Fruit fly (Drosophila melanogaster): ENCODE data around the gene chico.

The chico gene

dm6 chr2L:10237725-10238446, 9.0 kb downstream of the chico start, which contains the start of gene mthl15 (continued):
- TF ChIP-seq sisA (GFP tag; IDR thresholded peaks at IDR 0.05): no peak
- TF ChIP-seq fd64A (GFP tag; optimal IDR thresholded peaks at IDR 0.05): peak; percentile 51
- TF ChIP-seq CG34376 (GFP tag; optimal IDR thresholded peaks at IDR 0.05): peak; percentile 69
- TF ChIP-seq CG11695 (GFP tag; IDR thresholded peaks at IDR 0.05): peak; percentile 28; the same call in 1 of the 3 replicates
- TF ChIP-seq CG13424 (tag; optimal IDR thresholded peaks at IDR 0.05): peak; percentile 9
- TF ChIP-seq ac (GFP tag; optimal IDR thresholded peaks at IDR 0.05): peak; percentile 30
- peak in 1 of 2 experiments; percentile 62 for TF ChIP-seq eve (GFP tag; optimal IDR thresholded peaks at IDR 0.05)

- TF ChIP-seq Stat92E (GFP tag; optimal IDR thresholded peaks at IDR 0.05) (no peak), z (GFP tag; IDR thresholded peaks at IDR 0.05) (no peak), Hmx (GFP tag; optimal IDR thresholded peaks at IDR 0.05) (peak; percentile 11), CG17612 (GFP tag; IDR thresholded peaks at IDR 0.05) (no peak), sens (GFP tag) (peak; percentile 48), sens-2 (GFP tag; IDR thresholded peaks at IDR 0.05) (no peak), D19A (tag; optimal IDR thresholded peaks at IDR 0.05) (peak; percentile 62)
Measured at dm6 chr2L:10232827-10233226, 14.1 kb downstream of the chico start.

- TF ChIP-seq MESR4 (GFP tag; optimal IDR thresholded peaks at IDR 0.05): peak; percentile 68
- TF ChIP-seq hbn (GFP tag; IDR thresholded peaks at IDR 0.05; ENCODE audit: partially characterized antibody): peak; percentile 14; the same call in 1 of the 2 replicates
- TF ChIP-seq dm (GFP tag; optimal IDR thresholded peaks at IDR 0.05): peak; percentile 45
- peak; percentile 91 for TF ChIP-seq pfk (GFP tag; optimal IDR thresholded peaks at IDR 0.05)
- 0 out of 3 replicates have a peak, but pooled peaks have one; percentile 25 for TF ChIP-seq knrl (GFP tag; IDR thresholded peaks at IDR 0.05; ENCODE audit: partially characterized antibody)
- peak; percentile 30 for TF ChIP-seq Sry-δ (GFP tag; optimal IDR thresholded peaks at IDR 0.05)
- no peak for TF ChIP-seq dmrt99B (tag; optimal IDR thresholded peaks at IDR 0.05)
- TF ChIP-seq CG11723 (GFP tag; optimal IDR thresholded peaks at IDR 0.05): peak; percentile 55
- peak; percentile 55 for TF ChIP-seq Med (GFP tag)
- peak; percentile 51; the same call in 2 of the 3 replicates for TF ChIP-seq CG16813 (GFP tag; IDR thresholded peaks at IDR 0.05; ENCODE audit: partially characterized antibody)
- 0 out of 2 replicates have a peak, but pooled peaks have one; percentile 39 for TF ChIP-seq Bgb (GFP tag; IDR thresholded peaks at IDR 0.05; ENCODE audit: partially characterized antibody)
- no peak for TF ChIP-seq da (GFP tag; optimal IDR thresholded peaks at IDR 0.05)
- peak; percentile 25; the same call in 1 of the 2 replicates for TF ChIP-seq CG13287 (GFP tag; IDR thresholded peaks at IDR 0.05; ENCODE audit: partially characterized antibody)
- peak; percentile 14 for TF ChIP-seq nmo (GFP tag; optimal IDR thresholded peaks at IDR 0.05)
- no peak for TF ChIP-seq pros (GFP tag; optimal IDR thresholded peaks at IDR 0.05)
- no peak for TF ChIP-seq B-H1 (GFP tag; IDR thresholded peaks at IDR 0.05)
- TF ChIP-seq Stat92E (GFP tag; optimal IDR thresholded peaks at IDR 0.05): no peak
- TF ChIP-seq CG1024 (GFP tag; IDR thresholded peaks at IDR 0.05): peak; percentile 93
- TF ChIP-seq ssp (GFP tag; IDR thresholded peaks at IDR 0.05): peak; percentile 93
- peak; percentile 56 for TF ChIP-seq BEAF-32 (GFP tag; optimal IDR thresholded peaks at IDR 0.05)
- TF ChIP-seq bbx (GFP tag; IDR thresholded peaks at IDR 0.05; ENCODE audit: partially characterized antibody): peak; percentile 51; the same call in 1 of the 2 replicates
- peak; percentile 97 for TF ChIP-seq CG30020 (tag; optimal IDR thresholded peaks at IDR 0.05)
- peak; percentile 68 for TF ChIP-seq row (GFP tag; IDR thresholded peaks at IDR 0.05)
- TF ChIP-seq CG11247 (GFP tag; IDR thresholded peaks at IDR 0.05): no peak
- TF ChIP-seq CG1529 (GFP tag; optimal IDR thresholded peaks at IDR 0.05): no peak
- peak; percentile 16 for TF ChIP-seq Ets65A (GFP tag)
- peak; percentile 44 for TF ChIP-seq phol (tag; optimal IDR thresholded peaks at IDR 0.05)
- TF ChIP-seq Ssrp (tag; optimal IDR thresholded peaks at IDR 0.05): no peak
- TF ChIP-seq tll (GFP tag; optimal IDR thresholded peaks at IDR 0.05): peak in 1 of 2 experiments; percentile 84
- peak; percentile 53 for TF ChIP-seq CG12659 (GFP tag; optimal IDR thresholded peaks at IDR 0.05)
- TF ChIP-seq grn (GFP tag; optimal IDR thresholded peaks at IDR 0.05): no peak
Measured at dm6 chr2L:10232152-10232816, 14.6 kb downstream of the chico start, which contains the start of gene eEF1delta. Gene eEF1delta, plus strand, starts transcription at chr2L:10232507.
